Worm (Caenorhabditis elegans): Measurements from ENCODE around the gene irg-4.

ce11 chrIV:12403440-12403839, 32.2 kb upstream of the irg-4 start:
- TF ChIP-seq fos-1 (tag; optimal IDR thresholded peaks at IDR 0.05) (no peak), lin-13 (GFP tag; optimal IDR thresholded peaks at IDR 0.05) (no peak), sox-4 (tag; optimal IDR thresholded peaks at IDR 0.05) (no peak), nhr-12 (tag; optimal IDR thresholded peaks at IDR 0.05) (no peak), ztf-11 (tag; optimal IDR thresholded peaks at IDR 0.05) (no peak)

Measured in whole organism, L1 larva.